Fruit fly (Drosophila melanogaster) whole organism, embryonic: ENCODE data around the gene xmas.

Source experiments
- Ada2b ChIP-seq: fragments of 200-800 bp; sonication (Bioruptor generic); IDR thresholded peaks from 2 replicates; pipeline ENCODE4 v1.3.6; 2022; ENCODE audit warnings: missing biosample characterization, missing genetic modification characterization
- B-H1 ChIP-seq: fragments of 200-800 bp; sonication (Bioruptor generic); IDR thresholded peaks from 3 replicates; pipeline ENCODE4 v1.3.6; 2022; ENCODE audit warnings: missing biosample characterization, missing genetic modification characterization
- CG1024 ChIP-seq: fragments of 200-800 bp; sonication (Bioruptor generic); IDR thresholded peaks from 2 replicates; pipeline ENCODE4 v1.3.6; 2022; ENCODE audit warnings: missing biosample characterization, missing genetic modification characterization
- CG10654 ChIP-seq: fragments of 200-800 bp; sonication (Bioruptor generic); optimal IDR thresholded peaks from 2 replicates; lab custom pipeline; 2016; ENCODE audit warnings: missing biosample characterization, missing genetic modification characterization
- CG12071 ChIP-seq: fragments of 200-800 bp; sonication (Bioruptor generic); optimal IDR thresholded peaks from 3 replicates; lab custom pipeline; 2018; ENCODE audit warnings: missing biosample characterization, mild to moderate bottlenecking, missing genetic modification characterization
- CG12155 ChIP-seq: fragments of 200-800 bp; sonication (Bioruptor generic); optimal IDR thresholded peaks from 3 replicates; lab custom pipeline; 2016; ENCODE audit warnings: missing biosample characterization, missing genetic modification characterization
- CG12769 ChIP-seq: fragments of 200-800 bp; sonication (Bioruptor generic); optimal IDR thresholded peaks from 2 replicates; lab custom pipeline; 2019; ENCODE audit warnings: missing biosample characterization, mild to moderate bottlenecking, missing genetic modification characterization, moderate library complexity
- CG15269 ChIP-seq: fragments of 200-800 bp; sonication (Bioruptor generic); optimal IDR thresholded peaks from 2 replicates; lab custom pipeline; 2018; ENCODE audit warnings: missing biosample characterization, mild to moderate bottlenecking, missing genetic modification characterization, moderate library complexity
- CG1647 ChIP-seq: fragments of 200-800 bp; sonication (Bioruptor generic); optimal IDR thresholded peaks from 3 replicates; lab custom pipeline; 2016; ENCODE audit warnings: missing biosample characterization, missing genetic modification characterization
- CG17568 ChIP-seq: fragments of 200-800 bp; sonication (Bioruptor generic); optimal IDR thresholded peaks from 2 replicates; lab custom pipeline; 2018; ENCODE audit warnings: missing biosample characterization, mild to moderate bottlenecking, missing genetic modification characterization, moderate library complexity
- CG18764 ChIP-seq: fragments of 200-800 bp; sonication (Bioruptor generic); optimal IDR thresholded peaks from 3 replicates; lab custom pipeline; 2016; ENCODE audit warnings: missing biosample characterization, missing genetic modification characterization
- CG3065 ChIP-seq: fragments of 200-800 bp; sonication (Bioruptor generic); optimal IDR thresholded peaks from 2 replicates; lab custom pipeline; 2016; ENCODE audit warnings: missing biosample characterization, missing genetic modification characterization
- CG31365 ChIP-seq: fragments of 200-800 bp; sonication (Bioruptor generic); optimal IDR thresholded peaks from 2 replicates; lab custom pipeline; 2018; ENCODE audit warnings: missing biosample characterization, mild to moderate bottlenecking, missing genetic modification characterization
- CG3847 ChIP-seq: fragments of 200-800 bp; sonication (Bioruptor generic); IDR thresholded peaks from 2 replicates; pipeline ENCODE4 v1.3.6; 2022; ENCODE audit warnings: missing biosample characterization, missing genetic modification characterization
- CG4328 ChIP-seq: fragments of 200-800 bp; sonication (Bioruptor generic); optimal IDR thresholded peaks from 3 replicates; lab custom pipeline; 2017; ENCODE audit warnings: missing biosample characterization, missing genetic modification reagents, missing genetic modification characterization
- CG7786 ChIP-seq: fragments of 200-800 bp; sonication (Bioruptor generic); optimal IDR thresholded peaks from 2 replicates; lab custom pipeline; 2016; ENCODE audit warnings: missing biosample characterization, missing genetic modification characterization
- CG8924 ChIP-seq: fragments of 200-800 bp; optimal IDR thresholded peaks from 3 replicates; lab custom pipeline; 2019; ENCODE audit warnings: missing biosample characterization, mild to moderate bottlenecking, missing genetic modification characterization, moderate library complexity
- D19B ChIP-seq: fragments of 200-800 bp; sonication (Bioruptor generic); optimal IDR thresholded peaks from 2 replicates; lab custom pipeline; 2017; ENCODE audit warnings: missing biosample characterization, mild to moderate bottlenecking, missing genetic modification characterization
- Elba2 ChIP-seq: fragments of 200-800 bp; sonication (Bioruptor generic); optimal IDR thresholded peaks from 3 replicates; lab custom pipeline; 2016; ENCODE audit warnings: missing biosample characterization, missing genetic modification characterization
- HHEX ChIP-seq: fragments of 200-800 bp; sonication (Bioruptor generic); optimal IDR thresholded peaks from 3 replicates; lab custom pipeline; 2017; ENCODE audit warnings: missing biosample characterization, mild to moderate bottlenecking, missing genetic modification characterization, missing genetic modification reagents
- Jarid2 ChIP-seq: fragments of 200-800 bp; sonication (Bioruptor generic); optimal IDR thresholded peaks from 3 replicates; lab custom pipeline; 2017; ENCODE audit warnings: mild to moderate bottlenecking, missing biosample characterization, missing genetic modification reagents, missing genetic modification characterization
- Lhr ChIP-seq: fragments of 200-800 bp; sonication (Bioruptor generic); optimal IDR thresholded peaks from 3 replicates; lab custom pipeline; 2017; ENCODE audit warnings: mild to moderate bottlenecking, missing biosample characterization, missing genetic modification reagents, missing genetic modification characterization
- Lpt ChIP-seq: fragments of >200 bp; optimal IDR thresholded peaks from 2 replicates; lab custom pipeline; 2018; ENCODE audit warnings: missing biosample characterization, missing genetic modification characterization
- Mad ChIP-seq: fragments of 200-800 bp; sonication (Bioruptor generic); optimal IDR thresholded peaks from 2 replicates; lab custom pipeline; 2016; ENCODE audit warnings: missing biosample characterization, missing genetic modification characterization
- Med ChIP-seq: fragments of 200-800 bp; sonication (Bioruptor generic); peaks from one replicate; lab custom pipeline; 2016; ENCODE audit warnings: missing biosample characterization, missing genetic modification characterization, mild to moderate bottlenecking, inconsistent platforms, moderate library complexity
- bowl ChIP-seq: fragments of 200-800 bp; sonication (Bioruptor generic); IDR thresholded peaks from 2 replicates; pipeline ENCODE4 v1.3.6; 2022; ENCODE audit warnings: missing biosample characterization, missing genetic modification characterization
- cg ChIP-seq: fragments of 200-800 bp; sonication (Bioruptor generic); optimal IDR thresholded peaks from 3 replicates; lab custom pipeline; 2019; ENCODE audit warnings: missing biosample characterization, mild to moderate bottlenecking, missing genetic modification characterization, moderate library complexity
- croc ChIP-seq: fragments of 200-800 bp; sonication (Bioruptor generic); conservative IDR thresholded peaks from 3 replicates; pipeline ENCODE4 v1.3.6; 2022; ENCODE audit warnings: missing biosample characterization, missing genetic modification characterization
- da ChIP-seq: fragments of 200-800 bp; sonication (Bioruptor generic); optimal IDR thresholded peaks from 2 replicates; lab custom pipeline; 2016; ENCODE audit warnings: missing biosample characterization, missing genetic modification characterization
- danr ChIP-seq: fragments of 200-800 bp; sonication (Bioruptor generic); IDR thresholded peaks from 2 replicates; pipeline ENCODE4 v1.3.6; 2022; ENCODE audit warnings: missing biosample characterization, missing genetic modification characterization
- dm ChIP-seq: fragments of 200-800 bp; sonication (Bioruptor generic); optimal IDR thresholded peaks from 3 replicates; lab custom pipeline; 2016; ENCODE audit warnings: missing biosample characterization, missing genetic modification characterization
- gem ChIP-seq: fragments of 200-800 bp; sonication (Bioruptor generic); optimal IDR thresholded peaks from 2 replicates; lab custom pipeline; 2019; ENCODE audit warnings: missing biosample characterization, mild to moderate bottlenecking, missing genetic modification characterization, moderate library complexity
- insv ChIP-seq, 2 experiments: fragments of 200-800 bp; sonication (Bioruptor generic); optimal IDR thresholded peaks; 3 replicates each; lab custom pipeline; 2016 to 2018; ENCODE audit warnings: missing biosample characterization in 2 of 2, missing genetic modification characterization in 2 of 2
- kah ChIP-seq: fragments of 200-800 bp; sonication (Bioruptor generic); optimal IDR thresholded peaks from 2 replicates; lab custom pipeline; 2018; ENCODE audit warnings: missing biosample characterization, mild to moderate bottlenecking, missing genetic modification characterization
- kni ChIP-seq: fragments of 200-800 bp; sonication (Bioruptor generic); optimal IDR thresholded peaks from 3 replicates; lab custom pipeline; 2017; ENCODE audit warnings: mild to moderate bottlenecking, missing biosample characterization, missing genetic modification reagents, missing genetic modification characterization
- lmd ChIP-seq: fragments of 200-800 bp; sonication (Bioruptor generic); IDR thresholded peaks from 2 replicates; pipeline ENCODE4 v1.3.6; 2022; ENCODE audit warnings: missing biosample characterization, missing genetic modification characterization
- mam ChIP-seq: fragments of 200-800 bp; sonication (Bioruptor generic); optimal IDR thresholded peaks from 3 replicates; lab custom pipeline; 2016; ENCODE audit warnings: missing biosample characterization, missing genetic modification characterization
- phol ChIP-seq: fragments of 200-800 bp; sonication (Bioruptor generic); optimal IDR thresholded peaks from 3 replicates; lab custom pipeline; 2018; ENCODE audit warnings: missing biosample characterization, mild to moderate bottlenecking, missing genetic modification characterization, moderate library complexity
- prd ChIP-seq, 3 experiments: fragments of >200 bp in 2 of 3; fragments of 200-800 bp in 1 of 3; sonication (Bioruptor generic) in 1 of 3; optimal IDR thresholded peaks in 2 of 3; IDR thresholded peaks in 1 of 3; 2 replicates in 2 of 3; 3 replicates in 1 of 3; pipeline versions ENCODE4 v1.3.6 to Lab custom; 2017 to 2022; ENCODE audit warnings: missing biosample characterization in 1 of 3, missing genetic modification characterization in 1 of 3
- ranshi ChIP-seq: fragments of 200-800 bp; sonication (Bioruptor generic); IDR thresholded peaks from 2 replicates; pipeline ENCODE4 v1.3.6; 2022; ENCODE audit warnings: missing biosample characterization, missing genetic modification characterization
- sens ChIP-seq: fragments of 200-800 bp; sonication (Bioruptor generic); peaks from one replicate; lab custom pipeline; 2016; ENCODE audit warnings: missing biosample characterization, missing genetic modification characterization
- sim ChIP-seq: fragments of 200-800 bp; sonication (Bioruptor generic); IDR thresholded peaks from 2 replicates; pipeline ENCODE4 v1.3.6; 2022; ENCODE audit warnings: missing biosample characterization, missing genetic modification characterization
- slbo ChIP-seq: fragments of 200-800 bp; sonication (Bioruptor generic); IDR thresholded peaks from 2 replicates; pipeline ENCODE4 v1.3.6; 2022; ENCODE audit warnings: missing biosample characterization, missing genetic modification characterization
- stwl ChIP-seq: fragments of 200-800 bp; sonication (Bioruptor generic); optimal IDR thresholded peaks from 3 replicates; lab custom pipeline; 2018; ENCODE audit warnings: missing biosample characterization, mild to moderate bottlenecking, missing genetic modification characterization, moderate library complexity
- trh ChIP-seq: fragments of 200-800 bp; sonication (Bioruptor generic); optimal IDR thresholded peaks from 2 replicates; lab custom pipeline; 2016; ENCODE audit warnings: missing biosample characterization, missing genetic modification characterization
- tx ChIP-seq: fragments of 200-800 bp; sonication (Bioruptor generic); optimal IDR thresholded peaks from 2 replicates; lab custom pipeline; 2016; ENCODE audit warnings: missing biosample characterization, missing genetic modification characterization
- unc-4 ChIP-seq: fragments of 200-800 bp; sonication (Bioruptor generic); IDR thresholded peaks from 2 replicates; pipeline ENCODE4 v1.3.6; 2022; ENCODE audit warnings: missing biosample characterization, missing genetic modification characterization; ENCODE audit not compliant: partially characterized antibody
- vnd ChIP-seq: fragments of 200-800 bp; sonication (Bioruptor generic); IDR thresholded peaks from 3 replicates; pipeline ENCODE4 v1.3.6; 2022; ENCODE audit warnings: missing biosample characterization, missing genetic modification characterization; ENCODE audit not compliant: partially characterized antibody
- wor ChIP-seq: fragments of 200-800 bp; sonication (Bioruptor generic); IDR thresholded peaks from 2 replicates; pipeline ENCODE4 v1.3.6; 2022; ENCODE audit warnings: missing biosample characterization, missing genetic modification characterization

xmas gene

DNA sequence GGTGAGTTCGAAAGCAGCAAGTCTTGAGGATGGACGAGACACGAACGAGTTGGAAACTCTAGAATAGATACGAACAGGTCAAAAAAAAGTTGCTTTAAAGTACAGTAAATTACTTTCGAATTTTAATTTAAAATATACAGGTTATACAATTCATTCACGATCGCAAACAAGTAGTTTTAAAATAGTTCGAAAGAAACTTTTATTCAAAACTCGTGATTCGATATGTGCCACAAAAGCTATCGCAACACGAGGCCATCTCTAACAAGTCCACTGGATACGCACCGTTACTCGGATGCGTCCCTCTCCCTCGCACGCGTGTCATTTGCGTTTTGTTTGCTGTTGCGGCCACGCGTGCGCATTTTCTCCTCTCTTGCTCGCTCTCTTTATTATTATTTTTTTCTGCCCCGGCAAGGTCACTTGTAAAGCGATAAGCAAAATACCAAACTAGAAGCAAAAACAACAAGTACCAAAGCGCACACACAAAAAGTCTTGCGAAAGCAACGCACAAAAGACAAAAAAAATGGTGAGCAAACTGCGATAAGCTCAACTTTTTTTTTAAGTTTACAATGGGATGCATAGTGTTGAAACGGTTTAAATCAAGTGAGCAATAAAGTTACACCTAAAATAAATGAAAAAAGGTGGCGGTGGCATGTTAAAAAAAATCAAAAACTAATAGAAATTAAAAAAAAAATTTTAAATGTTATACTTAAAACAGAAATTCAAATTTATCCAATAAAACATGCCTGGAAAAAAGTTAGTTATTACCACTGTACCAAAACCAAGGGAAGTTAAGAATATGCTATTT, 33.9 kb downstream of the xmas start (continued):
- TF ChIP-seq vnd (GFP tag; lab: Robert Waterston, UW) (peak; percentile 92), CG10654 (peak; percentile 44), CG3847 (peak; percentile 38), CG18764 (GFP tag; lab: Kevin White, UChicago) (peak; percentile 20), Elba2 (GFP tag; lab: Kevin White, UChicago) (no peak), prd (optimal IDR thresholded peaks at IDR 0.05; lab: Kevin White, UChicago) (no peak), prd (GFP tag; IDR thresholded peaks at IDR 0.05; lab: Robert Waterston, UW) (peak; percentile 65), CG1024 (GFP tag; lab: Robert Waterston, UW) (peak; percentile 37; the same call in 1 of the 2 replicates), CG12155 (GFP tag; lab: Kevin White, UChicago) (peak; percentile 24), Jarid2 (GFP tag; lab: Kevin White, UChicago) (no peak), bowl (GFP tag; lab: Robert Waterston, UW) (peak; percentile 70), trh (GFP tag; lab: Kevin White, UChicago) (peak; percentile 2), D19B (GFP tag; lab: Kevin White, UChicago) (peak; percentile 52), Mad (peak; percentile 36), CG3065 (no peak), lmd (GFP tag; lab: Robert Waterston, UW) (peak; percentile 80), gem (tag; lab: Kevin White, UChicago) (peak; percentile 80), Lpt (GFP tag; lab: Kevin White, UChicago) (no peak), CG1647 (GFP tag; lab: Kevin White, UChicago) (no peak), CG12071 (GFP tag; lab: Kevin White, UChicago) (no peak), CG15269 (tag; lab: Kevin White, UChicago) (peak; percentile 67), kni (GFP tag; lab: Kevin White, UChicago) (peak; percentile 69), HHEX (GFP tag; lab: Kevin White, UChicago) (peak; percentile 72), wor (GFP tag; lab: Robert Waterston, UW) (peak; percentile 46), croc (GFP tag; lab: Robert Waterston, UW) (no peak), ranshi (peak; percentile 68), CG7786 (GFP tag; lab: Kevin White, UChicago) (peak; percentile 13), insv (GFP tag; optimal IDR thresholded peaks at IDR 0.05; lab: Kevin White, UChicago) (no peak), Lhr (no peak), CG12769 (tag; lab: Kevin White, UChicago) (peak; percentile 54), slbo (GFP tag; lab: Robert Waterston, UW) (peak; percentile 81), unc-4 (GFP tag; lab: Robert Waterston, UW) (peak; percentile 87), tx (GFP tag; lab: Kevin White, UChicago) (peak; percentile 22), Med (peak; percentile 83), sens (GFP tag; lab: Kevin White, UChicago) (peak; percentile 81), CG17568 (GFP tag; lab: Kevin White, UChicago) (peak; percentile 70), danr (GFP tag; lab: Robert Waterston, UW) (peak; percentile 36; the same call in 1 of the 2 replicates), da (GFP tag; lab: Kevin White, UChicago) (no peak), mam (GFP tag; lab: Kevin White, UChicago) (peak; percentile 51), phol (peak; percentile 69), stwl (tag; lab: Kevin White, UChicago) (peak; percentile 34), B-H1 (GFP tag; lab: Robert Waterston, UW) (peak; percentile 53; the same call in 2 of the 3 replicates), CG31365 (tag; lab: Kevin White, UChicago) (no peak), Ada2b (GFP tag; lab: Robert Waterston, UW) (peak; percentile 78), CG8924 (tag; lab: Kevin White, UChicago) (peak; percentile 50), kah (GFP tag; lab: Kevin White, UChicago) (peak; percentile 62), dm (GFP tag; lab: Kevin White, UChicago) (peak; percentile 19), CG4328 (GFP tag; lab: Kevin White, UChicago) (peak; percentile 23), cg (GFP tag; lab: Kevin White, UChicago) (peak; percentile 12), sim (GFP tag; lab: Robert Waterston, UW) (no peak)
